Worm (Caenorhabditis elegans) whole organism, early embryonic: Measurements from ENCODE around the gene D1005.5.

Experiments used
- B0310.2 ChIP-seq: sonication (generic microtip); optimal IDR thresholded peaks from 2 replicates; lab custom pipeline; 2016; ENCODE audit warnings: mild to moderate bottlenecking, missing genetic modification characterization, missing compliant biosample characterization
- F13C5.2 ChIP-seq: sonication (generic microtip); optimal IDR thresholded peaks from 2 replicates; lab custom pipeline; 2017; ENCODE audit warnings: mild to moderate bottlenecking, missing genetic modification characterization, inconsistent platforms, missing compliant biosample characterization
- aly-1 ChIP-seq: sonication (generic microtip); optimal IDR thresholded peaks from 2 replicates; lab custom pipeline; 2016; ENCODE audit warnings: missing genetic modification characterization, missing compliant biosample characterization
- ama-1 ChIP-seq: fragments of 150-350 bp; optimal IDR thresholded peaks from 2 replicates; lab custom pipeline; 2014
- ceh-13 ChIP-seq: fragments of 200-800 bp; sonication (Bioruptor generic); optimal IDR thresholded peaks from 2 replicates; lab custom pipeline; 2018; ENCODE audit warnings: mild to moderate bottlenecking, missing genetic modification characterization, missing compliant biosample characterization
- ceh-36 ChIP-seq: sonication (generic microtip); optimal IDR thresholded peaks from 2 replicates; lab custom pipeline; 2016; ENCODE audit warnings: missing genetic modification characterization, inconsistent platforms, missing compliant biosample characterization
- ets-7 ChIP-seq: sonication (generic microtip); optimal IDR thresholded peaks from 2 replicates; lab custom pipeline; 2016; ENCODE audit warnings: missing genotype, missing genetic modification characterization, missing compliant biosample characterization
- flt-1 ChIP-seq: fragments of 200-800 bp; sonication (Bioruptor generic); IDR thresholded peaks from 2 replicates; pipeline ENCODE4 v1.3.6; 2022; ENCODE audit warnings: missing genetic modification characterization, missing compliant biosample characterization
- hmbx-1 ChIP-seq: sonication (generic microtip); optimal IDR thresholded peaks from 2 replicates; lab custom pipeline; 2016; ENCODE audit warnings: mild to moderate bottlenecking, missing genetic modification characterization, missing compliant biosample characterization
- hmg-4 ChIP-seq: fragments of 200-800 bp; sonication (Bioruptor generic); optimal IDR thresholded peaks from 2 replicates; lab custom pipeline; 2018; ENCODE audit warnings: mild to moderate bottlenecking, missing genetic modification characterization, missing compliant biosample characterization
- hnd-1 ChIP-seq: sonication (generic microtip); optimal IDR thresholded peaks from 2 replicates; lab custom pipeline; 2016; ENCODE audit warnings: missing genetic modification characterization, missing compliant biosample characterization
- pes-1 ChIP-seq: fragments of 200-800 bp; sonication (Bioruptor generic); IDR thresholded peaks from 2 replicates; pipeline ENCODE4 v1.3.6; 2022; ENCODE audit warnings: missing genetic modification reagents, missing genetic modification characterization, missing compliant biosample characterization
- scrt-1 ChIP-seq: fragments of 200-800 bp; sonication (Bioruptor generic); IDR thresholded peaks from 2 replicates; pipeline ENCODE4 v1.3.6; 2022; ENCODE audit warnings: missing genetic modification characterization, missing compliant biosample characterization
- sea-1 ChIP-seq: fragments of 200-800 bp; sonication (Bioruptor generic); conservative IDR thresholded peaks from 2 replicates; pipeline ENCODE4 v1.3.6; 2022; ENCODE audit warnings: missing genetic modification characterization, missing compliant biosample characterization
- tbx-11 ChIP-seq: fragments of 200-800 bp; sonication (Bioruptor generic); IDR thresholded peaks from 2 replicates; pipeline ENCODE4 v1.3.6; 2022; ENCODE audit warnings: missing genetic modification characterization, missing compliant biosample characterization
- tbx-37 ChIP-seq: fragments of 200-800 bp; sonication (Bioruptor generic); conservative IDR thresholded peaks from 2 replicates; pipeline ENCODE4 v1.3.6; 2022; ENCODE audit warnings: missing genetic modification reagents, missing genetic modification characterization, missing compliant biosample characterization
- tra-4 ChIP-seq: sonication (generic microtip); optimal IDR thresholded peaks from 2 replicates; lab custom pipeline; 2017; ENCODE audit warnings: missing genetic modification characterization, missing compliant biosample characterization

Gene D1005.5

DNA sequence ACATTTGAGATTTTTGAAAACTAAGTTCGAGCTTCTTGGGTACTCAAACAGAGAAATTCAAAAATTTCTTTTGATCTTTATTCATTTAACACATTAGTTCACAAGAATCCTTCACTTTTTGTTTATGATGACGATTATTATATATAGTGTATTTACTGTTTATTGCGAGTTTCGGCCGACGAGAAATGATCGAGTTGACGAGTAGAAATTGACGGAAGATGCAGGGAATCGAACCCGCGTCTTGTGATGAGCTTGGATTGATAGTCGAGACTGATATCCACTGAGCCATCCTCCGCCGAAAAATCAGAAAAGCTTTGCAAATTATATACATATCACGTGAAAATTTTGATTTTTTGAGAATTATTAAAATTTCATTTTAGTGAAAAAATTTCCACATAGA is 1.0 kb upstream of the D1005.5 start:
- TF ChIP-seq flt-1 (GFP tag; lab: Robert Waterston, UW): no peak
- no peak for TF ChIP-seq F13C5.2 (tag; lab: Kevin White, UChicago)
- TF ChIP-seq tbx-11 (GFP tag; lab: Robert Waterston, UW): no peak
- no peak for TF ChIP-seq ama-1 (lab: Kevin White, UChicago)
- no peak for TF ChIP-seq tbx-37 (GFP tag; lab: Robert Waterston, UW)
- no peak for TF ChIP-seq ceh-36 (tag; lab: Kevin White, UChicago)
- TF ChIP-seq B0310.2 (tag; lab: Kevin White, UChicago): no peak
- TF ChIP-seq scrt-1: no peak
- no peak for TF ChIP-seq aly-1 (tag; lab: Kevin White, UChicago)
- no peak for TF ChIP-seq hmbx-1 (tag; lab: Kevin White, UChicago)

DNA sequence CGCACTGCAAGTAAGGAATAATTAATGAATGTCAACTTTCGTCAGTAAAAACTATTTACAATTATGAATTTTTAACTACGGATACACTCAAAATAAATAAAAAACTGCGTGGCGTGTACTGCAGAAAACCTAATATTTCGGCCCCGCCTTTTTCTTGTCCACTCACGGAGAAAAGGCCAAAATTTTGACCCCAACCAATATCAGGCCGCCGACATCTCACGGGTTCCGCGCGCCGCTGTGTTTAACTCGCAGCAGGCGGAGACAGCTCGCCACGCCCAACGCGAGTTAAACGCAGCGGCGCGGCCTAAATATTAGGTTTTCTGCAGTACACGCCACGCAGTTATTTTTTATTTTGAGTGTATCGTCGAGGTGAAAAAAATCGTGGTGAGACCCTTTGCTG is 1.5 kb downstream of the D1005.5 start:
- no peak for TF ChIP-seq pes-1 (GFP tag; lab: Robert Waterston, UW)
- no peak for TF ChIP-seq sea-1 (GFP tag; lab: Robert Waterston, UW)
- TF ChIP-seq ama-1 (lab: Kevin White, UChicago): no peak
- no peak for TF ChIP-seq hnd-1 (tag; lab: Kevin White, UChicago)
- no peak for TF ChIP-seq hmg-4
- no peak for TF ChIP-seq ets-7 (tag; lab: Kevin White, UChicago)
- TF ChIP-seq ceh-36 (tag; lab: Kevin White, UChicago): no peak
- TF ChIP-seq B0310.2 (tag; lab: Kevin White, UChicago): no peak
- TF ChIP-seq aly-1 (tag; lab: Kevin White, UChicago): no peak
- TF ChIP-seq ceh-13 (GFP tag; lab: Kevin White, UChicago): no peak
- no peak for TF ChIP-seq F13C5.2 (tag; lab: Kevin White, UChicago)
- TF ChIP-seq tbx-37 (GFP tag; lab: Robert Waterston, UW): no peak
- TF ChIP-seq tra-4 (tag; lab: Kevin White, UChicago): no peak
- no peak for TF ChIP-seq tbx-11 (GFP tag; lab: Robert Waterston, UW)

DNA sequence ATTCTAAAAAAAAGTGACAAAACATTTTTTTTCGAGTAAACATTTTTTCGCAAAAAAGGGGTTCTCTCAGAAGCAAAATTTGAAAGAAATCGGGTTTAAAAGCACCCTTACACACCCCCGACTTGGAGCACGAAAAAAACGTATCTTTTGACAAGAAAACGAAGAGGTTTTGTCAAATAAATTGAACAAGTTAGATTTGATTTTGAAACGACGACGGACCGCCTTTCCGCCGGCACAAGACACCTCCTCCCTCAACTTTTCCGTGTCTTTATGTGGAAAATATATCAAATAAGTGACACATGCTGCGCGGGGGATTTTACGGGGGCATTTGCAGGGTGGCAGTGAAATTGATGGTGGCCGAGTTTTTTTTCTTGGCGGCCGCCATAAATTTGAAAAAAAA is 4.7 kb downstream of the D1005.5 start:
- TF ChIP-seq hmg-4: no peak
- no peak for TF ChIP-seq hmbx-1 (tag; lab: Kevin White, UChicago)
- no peak for TF ChIP-seq tra-4 (tag; lab: Kevin White, UChicago)
- TF ChIP-seq ama-1 (lab: Kevin White, UChicago): no peak
- no peak for TF ChIP-seq tbx-11 (GFP tag; lab: Robert Waterston, UW)
- no peak for TF ChIP-seq scrt-1
- no peak for TF ChIP-seq F13C5.2 (tag; lab: Kevin White, UChicago)
- TF ChIP-seq aly-1 (tag; lab: Kevin White, UChicago): no peak
- TF ChIP-seq hnd-1 (tag; lab: Kevin White, UChicago): no peak
- no peak for TF ChIP-seq tbx-37 (GFP tag; lab: Robert Waterston, UW)
- TF ChIP-seq flt-1 (GFP tag; lab: Robert Waterston, UW): no peak
- no peak for TF ChIP-seq ceh-36 (tag; lab: Kevin White, UChicago)

- TF ChIP-seq pes-1 (GFP tag; lab: Robert Waterston, UW) (no peak), F13C5.2 (tag; lab: Kevin White, UChicago) (no peak), B0310.2 (tag; lab: Kevin White, UChicago) (no peak), tbx-37 (GFP tag; lab: Robert Waterston, UW) (no peak), aly-1 (tag; lab: Kevin White, UChicago) (no peak), scrt-1 (no peak), ceh-36 (tag; lab: Kevin White, UChicago) (no peak), ceh-13 (GFP tag; lab: Kevin White, UChicago) (no peak), tra-4 (tag; lab: Kevin White, UChicago) (no peak), hmbx-1 (tag; lab: Kevin White, UChicago) (no peak), hmg-4 (no peak), tbx-11 (GFP tag; lab: Robert Waterston, UW) (no peak), ets-7 (tag; lab: Kevin White, UChicago) (no peak), sea-1 (GFP tag; lab: Robert Waterston, UW) (no peak), hnd-1 (tag; lab: Kevin White, UChicago) (no peak)
These were observed 8.1 kb downstream of the D1005.5 start, which contains the start of gene D1005.6 for ce11 chrX:1464699-1465098. D1005.6 (minus strand) TSS chrX:1464799.

DNA sequence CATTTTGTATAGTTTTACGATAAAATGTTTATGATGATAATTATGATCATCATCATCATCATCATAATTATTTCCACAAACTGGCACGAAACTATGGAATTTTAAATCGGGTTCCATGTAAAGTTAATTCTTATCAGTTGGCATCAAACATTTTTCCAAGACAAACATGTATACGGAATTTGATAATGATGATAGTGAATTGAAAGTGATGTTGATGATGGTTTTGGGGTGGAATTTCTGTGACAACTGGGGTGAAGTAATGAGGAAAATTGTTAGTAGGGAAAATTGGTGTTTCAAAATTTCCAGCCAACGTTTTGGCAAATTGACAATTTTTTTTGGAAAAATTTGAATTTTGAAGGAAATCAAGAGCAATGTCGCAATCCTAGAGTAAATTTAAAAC is 13.0 kb downstream of the D1005.5 start:
- TF ChIP-seq scrt-1: no peak
- no peak for TF ChIP-seq ama-1 (lab: Kevin White, UChicago)
- no peak for TF ChIP-seq aly-1 (tag; lab: Kevin White, UChicago)
- no peak for TF ChIP-seq hmg-4
- no peak for TF ChIP-seq ceh-36 (tag; lab: Kevin White, UChicago)
- no peak for TF ChIP-seq hnd-1 (tag; lab: Kevin White, UChicago)
- no peak for TF ChIP-seq tbx-11 (GFP tag; lab: Robert Waterston, UW)
- no peak for TF ChIP-seq hmbx-1 (tag; lab: Kevin White, UChicago)
- TF ChIP-seq ets-7 (tag; lab: Kevin White, UChicago): no peak
- no peak for TF ChIP-seq tra-4 (tag; lab: Kevin White, UChicago)

DNA sequence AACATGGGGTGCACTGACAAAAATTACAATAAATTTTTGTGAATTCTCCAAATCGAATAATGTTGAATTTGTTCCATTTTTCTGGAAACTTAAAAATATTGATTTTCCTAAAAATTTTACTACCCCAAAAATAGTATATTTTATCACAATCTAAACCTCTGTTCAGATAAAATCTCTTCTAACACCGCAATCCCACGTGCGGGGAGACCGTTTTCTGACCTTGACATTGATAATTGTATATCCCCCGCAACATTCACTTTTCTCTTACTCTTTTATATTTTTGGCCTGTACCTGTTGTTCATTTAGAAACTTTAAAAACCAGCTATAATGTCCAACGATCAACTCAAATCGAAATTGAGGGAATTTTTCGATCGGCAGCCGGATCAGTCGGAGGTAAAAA is 14.0 kb downstream of the D1005.5 start, which contains the start of gene D1005.2:
TSS of gene D1005.2 (plus strand) at position 230 of the 400 bp plus-strand sequence.
- TF ChIP-seq ceh-13 (GFP tag; lab: Kevin White, UChicago) (no peak), flt-1 (GFP tag; lab: Robert Waterston, UW) (no peak), B0310.2 (tag; lab: Kevin White, UChicago) (no peak), tbx-37 (GFP tag; lab: Robert Waterston, UW) (no peak), ets-7 (tag; lab: Kevin White, UChicago) (no peak), pes-1 (GFP tag; lab: Robert Waterston, UW) (no peak), tra-4 (tag; lab: Kevin White, UChicago) (no peak), tbx-11 (GFP tag; lab: Robert Waterston, UW) (no peak), hmbx-1 (tag; lab: Kevin White, UChicago) (no peak), aly-1 (tag; lab: Kevin White, UChicago) (no peak), ceh-36 (tag; lab: Kevin White, UChicago) (no peak), ama-1 (lab: Kevin White, UChicago) (no peak), hmg-4 (no peak), hnd-1 (tag; lab: Kevin White, UChicago) (no peak), F13C5.2 (tag; lab: Kevin White, UChicago) (no peak), scrt-1 (no peak), sea-1 (GFP tag; lab: Robert Waterston, UW) (no peak)
